Worm (Caenorhabditis elegans): ENCODE results near the gene odc-1.

The odc-1 gene

ce11 chrV:6870004-6870403 lies 30.0 kb downstream of the odc-1 start, which contains the start of gene frpr-18:
Gene frpr-18, plus strand, starts transcription at chrV:6870304.
- TF ChIP-seq T22C8.4 (GFP tag; IDR thresholded peaks at IDR 0.05) (no peak), med-1 (GFP tag; optimal IDR thresholded peaks at IDR 0.05; ENCODE audit: insufficient read depth) (no peak), klf-2 (GFP tag; conservative IDR thresholded peaks at IDR 0.05) (no peak), tab-1 (GFP tag; IDR thresholded peaks at IDR 0.05) (no peak), flt-1 (GFP tag; IDR thresholded peaks at IDR 0.05) (no peak), cog-1 (tag; optimal IDR thresholded peaks at IDR 0.05) (no peak), ztf-23 (GFP tag; IDR thresholded peaks at IDR 0.05) (no peak), ref-1 (GFP tag; conservative IDR thresholded peaks at IDR 0.05) (no peak), ztf-29 (GFP tag; IDR thresholded peaks at IDR 0.05) (no peak)

ce11 chrV:6854711-6855110 lies 45.3 kb downstream of the odc-1 start, which contains the start of gene gpa-10:
Gene gpa-10, minus strand, starts transcription at chrV:6854811.
- no peak for TF ChIP-seq klf-2 (GFP tag; conservative IDR thresholded peaks at IDR 0.05)
- TF ChIP-seq tab-1 (GFP tag; IDR thresholded peaks at IDR 0.05), result no peak
- no peak for TF ChIP-seq ztf-23 (GFP tag; IDR thresholded peaks at IDR 0.05)
